Worm (Caenorhabditis elegans) whole organism, midembryonic: ENCODE measurements around the gene mccc-2.

Experiments used
- flt-1 ChIP-seq: fragments of 200-800 bp; sonication (Bioruptor generic); IDR thresholded peaks from 2 replicates; pipeline ENCODE4 v1.3.6; 2022; ENCODE audit warnings: missing genetic modification characterization, missing compliant biosample characterization
- klf-2 ChIP-seq: fragments of 200-800 bp; sonication (Bioruptor generic); conservative IDR thresholded peaks from 2 replicates; pipeline ENCODE4 v1.3.6; 2022; ENCODE audit warnings: missing genetic modification reagents, missing genetic modification characterization, missing compliant biosample characterization
- tab-1 ChIP-seq: fragments of 200-800 bp; sonication (Bioruptor generic); IDR thresholded peaks from 2 replicates; pipeline ENCODE4 v1.3.6; 2022; ENCODE audit warnings: missing genetic modification characterization, missing compliant biosample characterization

DNA sequence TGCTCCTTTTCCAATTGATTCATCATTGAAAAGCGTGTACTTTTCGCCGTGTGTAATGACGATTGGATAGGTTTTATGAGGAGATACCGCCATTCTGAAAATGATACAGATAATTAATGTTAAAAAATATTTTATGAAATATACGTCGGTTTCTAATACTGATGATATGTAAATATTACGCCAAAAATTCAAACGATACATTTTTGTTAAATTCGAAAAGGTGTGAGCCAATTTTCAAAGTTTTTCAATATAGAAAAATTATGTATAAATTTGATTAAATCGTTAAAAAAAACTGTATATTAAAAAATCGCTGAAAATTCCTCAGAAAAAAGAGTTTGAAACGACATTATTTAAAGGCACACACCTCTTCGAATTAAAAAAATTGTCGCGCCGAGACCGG lies 38.6 kb downstream of the mccc-2 start, which contains the start of gene ikke-1:
- TF ChIP-seq klf-2 (GFP tag; lab: Robert Waterston, UW) (no peak), tab-1 (GFP tag; lab: Robert Waterston, UW) (no peak), flt-1 (GFP tag; lab: Robert Waterston, UW) (no peak)
